Fruit fly (Drosophila melanogaster) Kc167 (cell line): Measurements from ENCODE around the gene beat-IV.

Experiments
- Myc ChIP-seq: fragments of >200 bp; optimal IDR thresholded peaks from 2 replicates; lab custom pipeline; 2017; ENCODE audit warnings: missing external identifiers
- Sin3A ChIP-seq: fragments of >200 bp; optimal IDR thresholded peaks from 2 replicates; lab custom pipeline; 2018; ENCODE audit warnings: missing external identifiers
- h ChIP-seq: fragments of >200 bp; optimal IDR thresholded peaks from 3 replicates; lab custom pipeline; 2018; ENCODE audit warnings: missing external identifiers
- insv ChIP-seq: fragments of >200 bp; optimal IDR thresholded peaks from 3 replicates; lab custom pipeline; 2018; ENCODE audit warnings: missing external identifiers
- psq ChIP-seq: fragments of >200 bp; optimal IDR thresholded peaks from 2 replicates; lab custom pipeline; 2017; ENCODE audit warnings: missing external identifiers
- ttk ChIP-seq: sonication (Bioruptor generic); optimal IDR thresholded peaks from 2 replicates; lab custom pipeline; 2017; ENCODE audit warnings: missing external identifiers

beat-IV gene

dm6 chr3R:23557244-23557643, at the start of gene beat-IV:
Gene beat-IV, plus strand, starts transcription at chr3R:23557412.
- no peak for TF ChIP-seq psq (lab: Kevin White, UChicago)
- no peak for TF ChIP-seq Myc (lab: Kevin White, UChicago)
- no peak for TF ChIP-seq insv (lab: Kevin White, UChicago)
- TF ChIP-seq ttk (lab: Kevin White, UChicago) = no peak
- TF ChIP-seq Sin3A = no peak
- no peak for TF ChIP-seq h (lab: Kevin White, UChicago)

dm6 chr3R:23508304-23508703, 48.9 kb upstream of the beat-IV start:
- no peak for TF ChIP-seq insv (lab: Kevin White, UChicago)
- no peak for TF ChIP-seq Sin3A
- TF ChIP-seq ttk (lab: Kevin White, UChicago) = no peak
- no peak for TF ChIP-seq psq (lab: Kevin White, UChicago)
- no peak for TF ChIP-seq Myc (lab: Kevin White, UChicago)
- no peak for TF ChIP-seq h (lab: Kevin White, UChicago)

- TF ChIP-seq psq (lab: Kevin White, UChicago) (no peak), insv (lab: Kevin White, UChicago) (no peak), Sin3A (no peak), Myc (lab: Kevin White, UChicago) (no peak), h (lab: Kevin White, UChicago) (no peak), ttk (lab: Kevin White, UChicago) (no peak)
Measured at dm6 chr3R:23509408-23509940, 47.7 kb upstream of the beat-IV start.

- no peak for TF ChIP-seq Myc (lab: Kevin White, UChicago)
- TF ChIP-seq h (lab: Kevin White, UChicago) = no peak
- no peak for TF ChIP-seq insv (lab: Kevin White, UChicago)
- TF ChIP-seq Sin3A = no peak
- no peak for TF ChIP-seq psq (lab: Kevin White, UChicago)
- no peak for TF ChIP-seq ttk (lab: Kevin White, UChicago)
Measured at dm6 chr3R:23511356-23511755, 45.9 kb upstream of the beat-IV start.

- TF ChIP-seq psq (lab: Kevin White, UChicago) (no peak), Sin3A (no peak), insv (lab: Kevin White, UChicago) (no peak), ttk (lab: Kevin White, UChicago) (no peak), Myc (lab: Kevin White, UChicago) (no peak), h (lab: Kevin White, UChicago) (no peak)
Measured at dm6 chr3R:23519395-23520101, 37.7 kb upstream of the beat-IV start, which contains the start of gene Irk2. Gene Irk2, minus strand, starts transcription at chr3R:23519445.

dm6 chr3R:23521483-23521882, 35.7 kb upstream of the beat-IV start, which contains the start of gene CG10177:
Gene CG10177, minus strand, starts transcription at chr3R:23521583.
- TF ChIP-seq Sin3A (no peak), Myc (lab: Kevin White, UChicago) (no peak), ttk (lab: Kevin White, UChicago) (no peak), insv (lab: Kevin White, UChicago) (no peak), h (lab: Kevin White, UChicago) (no peak), psq (lab: Kevin White, UChicago) (no peak)

- TF ChIP-seq insv (lab: Kevin White, UChicago) = no peak
- no peak for TF ChIP-seq psq (lab: Kevin White, UChicago)
- TF ChIP-seq h (lab: Kevin White, UChicago) = no peak
Measured at dm6 chr3R:23522296-23522695, 34.9 kb upstream of the beat-IV start.

- no peak for TF ChIP-seq insv (lab: Kevin White, UChicago)
- TF ChIP-seq h (lab: Kevin White, UChicago) = no peak
- no peak for TF ChIP-seq ttk (lab: Kevin White, UChicago)
- no peak for TF ChIP-seq Myc (lab: Kevin White, UChicago)
- no peak for TF ChIP-seq Sin3A
- no peak for TF ChIP-seq psq (lab: Kevin White, UChicago)
Measured at dm6 chr3R:23526069-23526468, 31.1 kb upstream of the beat-IV start.

dm6 chr3R:23527396-23527795, 29.8 kb upstream of the beat-IV start:
- TF ChIP-seq insv (lab: Kevin White, UChicago) (no peak), h (lab: Kevin White, UChicago) (no peak), psq (lab: Kevin White, UChicago) (no peak), Myc (lab: Kevin White, UChicago) (no peak), ttk (lab: Kevin White, UChicago) (no peak), Sin3A (no peak)

- no peak for TF ChIP-seq h (lab: Kevin White, UChicago)
- no peak for TF ChIP-seq ttk (lab: Kevin White, UChicago)
- TF ChIP-seq psq (lab: Kevin White, UChicago) = no peak
- TF ChIP-seq Myc (lab: Kevin White, UChicago) = no peak
- TF ChIP-seq insv (lab: Kevin White, UChicago) = no peak
- TF ChIP-seq Sin3A = no peak
Measured at dm6 chr3R:23530886-23531285, 26.3 kb upstream of the beat-IV start, which contains the start of gene CG10175. Gene CG10175, minus strand, starts transcription at chr3R:23530986.

- TF ChIP-seq insv (lab: Kevin White, UChicago) = no peak
- no peak for TF ChIP-seq psq (lab: Kevin White, UChicago)
Measured at dm6 chr3R:23534609-23535008, 22.6 kb upstream of the beat-IV start, which contains the start of gene Ugt303B3. Gene Ugt303B3, minus strand, starts transcription at chr3R:23534767.

dm6 chr3R:23536610-23537009, 20.6 kb upstream of the beat-IV start, which contains the start of gene Ugt303B1:
Gene Ugt303B1, minus strand, starts transcription at chr3R:23536710.
- TF ChIP-seq h (lab: Kevin White, UChicago) (no peak), ttk (lab: Kevin White, UChicago) (no peak), insv (lab: Kevin White, UChicago) (no peak)
